Worm (Caenorhabditis elegans): ENCODE data around the gene nhr-3.

Gene nhr-3

DNA sequence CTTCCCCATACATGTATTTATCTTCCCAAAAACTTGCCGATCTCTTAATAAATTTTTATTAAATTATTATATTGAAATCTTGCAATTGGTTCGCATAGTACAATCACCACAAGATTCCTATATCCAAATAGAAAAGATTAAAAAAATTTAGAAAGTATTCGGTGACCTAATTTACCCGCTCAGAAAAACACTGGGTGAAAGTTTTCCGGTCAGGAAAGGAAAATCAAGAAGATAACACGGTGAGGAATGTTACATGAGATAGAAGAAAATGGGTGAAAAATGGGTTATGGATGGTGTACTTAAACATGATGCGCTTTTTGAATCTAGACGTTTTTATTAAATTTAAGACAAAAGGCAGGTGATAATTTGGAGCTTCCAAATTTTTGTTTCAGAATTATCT lies 22.5 kb downstream of the nhr-3 start:
- TF ChIP-seq ceh-16 (tag; optimal IDR thresholded peaks at IDR 0.05) (no peak), eor-1 (tag; optimal IDR thresholded peaks at IDR 0.05) (no peak), egl-27 (tag; optimal IDR thresholded peaks at IDR 0.05) (no peak), nhr-25 (tag; optimal IDR thresholded peaks at IDR 0.05) (no peak), nhr-237 (tag; optimal IDR thresholded peaks at IDR 0.05) (no peak), unc-39 (tag; optimal IDR thresholded peaks at IDR 0.05) (no peak), pha-4 (tag; optimal IDR thresholded peaks at IDR 0.05) (no peak), nhr-12 (tag; optimal IDR thresholded peaks at IDR 0.05) (no peak), egl-5 (tag; optimal IDR thresholded peaks at IDR 0.05) (no peak), nhr-23 (tag; optimal IDR thresholded peaks at IDR 0.05) (peak; percentile 79), elt-3 (tag; optimal IDR thresholded peaks at IDR 0.05) (peak in 1 of 3 experiments; percentile 52), fkh-10 (GFP tag; optimal IDR thresholded peaks at IDR 0.05) (no peak), nhr-28 (tag; optimal IDR thresholded peaks at IDR 0.05) (no peak), nhr-67 (tag; optimal IDR thresholded peaks at IDR 0.05) (no peak), hmg-11 (tag; optimal IDR thresholded peaks at IDR 0.05) (no peak), elt-2 (tag; optimal IDR thresholded peaks at IDR 0.05) (no peak)

DNA sequence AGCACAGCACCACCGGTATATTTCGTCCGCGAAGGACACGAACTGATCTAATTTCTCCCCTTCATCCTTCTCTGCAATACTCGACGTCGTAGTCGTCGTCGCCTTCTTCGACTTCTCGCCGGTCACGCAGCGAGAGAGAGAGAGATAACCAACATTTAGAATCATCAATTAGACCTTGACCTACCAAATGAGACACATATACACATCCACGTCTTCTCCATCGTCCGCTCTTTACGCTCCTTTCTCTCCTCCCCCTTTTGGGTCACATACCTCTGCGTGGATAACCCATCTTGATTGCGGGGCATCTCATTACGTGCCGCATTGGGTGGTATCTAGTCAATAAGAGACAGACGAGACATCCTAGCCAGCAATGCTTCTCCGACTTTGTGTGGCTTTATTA lies 23.1 kb downstream of the nhr-3 start, which contains the start of gene sym-1:
sym-1 (plus strand) TSS at position 194 of the 400 bp plus-strand sequence.
- TF ChIP-seq fkh-2 (tag; optimal IDR thresholded peaks at IDR 0.05) (no peak), nhr-43 (tag; optimal IDR thresholded peaks at IDR 0.05; ENCODE audit: poor library complexity, severe bottlenecking) (peak; percentile 58), nhr-23 (tag; optimal IDR thresholded peaks at IDR 0.05) (peak; percentile 90), elt-1 (tag; optimal IDR thresholded peaks at IDR 0.05) (peak; percentile 10), jun-1 (tag; optimal IDR thresholded peaks at IDR 0.05) (no peak), nhr-237 (tag; optimal IDR thresholded peaks at IDR 0.05) (no peak), nhr-25 (tag; optimal IDR thresholded peaks at IDR 0.05) (peak; percentile 84), elt-3 (tag; optimal IDR thresholded peaks at IDR 0.05) (peak in 1 of 3 experiments; percentile 55)

DNA sequence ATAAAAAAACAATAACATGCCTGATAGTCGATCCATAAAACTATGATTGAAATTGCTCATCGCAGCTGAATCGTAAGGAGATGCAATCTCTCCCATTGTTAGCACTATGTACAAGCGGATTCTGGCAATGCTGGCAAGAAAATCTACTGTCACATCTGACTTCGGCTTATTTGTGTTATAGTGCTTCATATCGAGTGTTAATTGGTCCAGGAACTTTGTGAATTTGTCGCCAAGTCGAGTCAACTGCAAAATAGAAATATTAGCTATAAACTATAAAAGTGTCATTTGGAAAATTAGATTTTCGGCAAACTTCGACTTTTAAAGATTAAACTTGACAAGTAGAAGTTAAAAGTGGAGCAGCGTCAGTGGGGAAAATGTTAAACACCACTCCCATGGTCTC lies 26.0 kb downstream of the nhr-3 start:
- TF ChIP-seq nhr-23 (tag; optimal IDR thresholded peaks at IDR 0.05) (peak; percentile 52), ZK546.5 (tag; optimal IDR thresholded peaks at IDR 0.05) (no peak)

DNA sequence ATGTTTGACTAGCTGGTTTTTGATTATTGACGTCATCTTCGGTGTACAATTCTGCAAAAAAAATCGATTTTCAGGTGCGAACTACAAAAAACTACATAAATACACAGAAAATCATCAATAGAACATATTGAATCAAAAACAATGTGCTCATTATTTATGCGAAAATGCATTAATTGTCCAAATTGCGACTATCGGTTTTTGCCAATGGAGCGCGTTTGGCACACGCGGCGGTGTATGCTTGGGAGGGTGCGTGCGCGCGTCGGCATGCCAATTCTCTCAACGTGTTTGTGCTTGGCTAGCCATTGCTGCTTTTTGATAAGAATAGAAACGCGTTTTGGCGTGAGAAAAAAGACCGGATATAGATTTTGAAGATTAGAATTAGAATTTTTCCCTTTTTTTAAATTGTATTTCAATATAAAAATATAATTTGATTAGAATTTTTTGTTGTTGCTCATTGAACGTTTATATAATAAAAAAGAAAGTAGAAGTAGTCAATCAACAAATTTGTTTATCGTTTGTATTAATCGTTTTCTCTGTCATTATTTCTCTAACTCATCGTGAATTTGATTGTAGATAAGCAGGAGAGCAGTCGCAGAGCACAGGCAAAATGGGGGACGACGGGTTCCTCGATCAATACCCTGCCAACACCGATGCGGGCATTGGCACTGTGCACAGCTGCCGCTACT lies 30.9 kb downstream of the nhr-3 start, which contains the start of the genes C44H4.4 and tap-1:
C44H4.4 (minus strand) TSS at position 51 of the 686 bp plus-strand sequence.
tap-1 (plus strand) TSS at position 574 of the 686 bp plus-strand sequence.
- TF ChIP-seq nhr-76 (tag; optimal IDR thresholded peaks at IDR 0.05) (no peak), jun-1 (tag; optimal IDR thresholded peaks at IDR 0.05) (no peak), tbx-2 (tag; optimal IDR thresholded peaks at IDR 0.05) (no peak), mml-1 (tag; optimal IDR thresholded peaks at IDR 0.05) (no peak), nfya-1 (tag; optimal IDR thresholded peaks at IDR 0.05; ENCODE audit: insufficient read depth) (no peak), nhr-28 (tag; optimal IDR thresholded peaks at IDR 0.05) (no peak), ceh-9 (tag; optimal IDR thresholded peaks at IDR 0.05) (no peak), fkh-10 (GFP tag; optimal IDR thresholded peaks at IDR 0.05) (no peak), unc-39 (tag; optimal IDR thresholded peaks at IDR 0.05) (no peak), elt-3 (tag; optimal IDR thresholded peaks at IDR 0.05) (no peak), sea-2 (GFP tag; optimal IDR thresholded peaks at IDR 0.05) (no peak), nhr-12 (tag; optimal IDR thresholded peaks at IDR 0.05) (no peak), daf-12 (tag; optimal IDR thresholded peaks at IDR 0.05) (no peak), lsy-12 (tag; optimal IDR thresholded peaks at IDR 0.05) (no peak), ceh-28 (tag; optimal IDR thresholded peaks at IDR 0.05) (no peak), aly-2 (tag; optimal IDR thresholded peaks at IDR 0.05) (no peak), ZK546.5 (tag; optimal IDR thresholded peaks at IDR 0.05) (no peak), ztf-4 (tag; optimal IDR thresholded peaks at IDR 0.05) (no peak), elt-1 (tag; optimal IDR thresholded peaks at IDR 0.05) (no peak), zag-1 (tag; optimal IDR thresholded peaks at IDR 0.05) (no peak), hmg-11 (tag; optimal IDR thresholded peaks at IDR 0.05) (peak; percentile 51), pqm-1 (tag; optimal IDR thresholded peaks at IDR 0.05) (peak; percentile 5), mdl-1 (tag; optimal IDR thresholded peaks at IDR 0.05) (no peak), elt-2 (tag; optimal IDR thresholded peaks at IDR 0.05) (peak; percentile 59), R02D3.7 (tag; optimal IDR thresholded peaks at IDR 0.05) (no peak), pha-4 (tag; optimal IDR thresholded peaks at IDR 0.05) (peak; percentile 10), skn-1 (tag; optimal IDR thresholded peaks at IDR 0.05) (no peak), lin-15B (tag; optimal IDR thresholded peaks at IDR 0.05) (peak; percentile 42), ceh-82 (tag; optimal IDR thresholded peaks at IDR 0.05) (no peak), nhr-237 (tag; optimal IDR thresholded peaks at IDR 0.05) (no peak), egl-5 (tag; optimal IDR thresholded peaks at IDR 0.05) (peak; percentile 15), nhr-25 (tag; optimal IDR thresholded peaks at IDR 0.05) (peak; percentile 11), unc-62 (GFP tag; optimal IDR thresholded peaks at IDR 0.05) (no peak), ztf-11 (tag; optimal IDR thresholded peaks at IDR 0.05) (no peak), ceh-16 (tag; optimal IDR thresholded peaks at IDR 0.05) (no peak), snpc-4 (tag; optimal IDR thresholded peaks at IDR 0.05) (no peak), nhr-43 (tag; optimal IDR thresholded peaks at IDR 0.05; ENCODE audit: poor library complexity, severe bottlenecking) (no peak), egl-27 (tag; optimal IDR thresholded peaks at IDR 0.05) (no peak), nhr-67 (tag; optimal IDR thresholded peaks at IDR 0.05) (no peak), nhr-11 (tag; optimal IDR thresholded peaks at IDR 0.05) (no peak), fos-1 (tag; optimal IDR thresholded peaks at IDR 0.05) (no peak)
